Worm (Caenorhabditis elegans): ENCODE data around the gene T22F3.7.
A peak's percentile ranks its signal among the peaks of the same experiment; 100 is the strongest.

Gene T22F3.7

ce11 chrV:3588223-3588622 lies 12.2 kb downstream of the T22F3.7 start:
- TF ChIP-seq ceh-34 (tag; optimal IDR thresholded peaks at IDR 0.05): no peak
- TF ChIP-seq pros-1 (tag; optimal IDR thresholded peaks at IDR 0.05): no peak
- no peak for TF ChIP-seq ceh-6 (GFP tag; optimal IDR thresholded peaks at IDR 0.05)
- no peak for TF ChIP-seq unc-55 (GFP tag; optimal IDR thresholded peaks at IDR 0.05)
- TF ChIP-seq ceh-19 (GFP tag; optimal IDR thresholded peaks at IDR 0.05): no peak
- TF ChIP-seq ceh-18 (tag; optimal IDR thresholded peaks at IDR 0.05): no peak
- TF ChIP-seq nfya-1 (tag; optimal IDR thresholded peaks at IDR 0.05): no peak
- no peak for TF ChIP-seq ceh-14 (tag; optimal IDR thresholded peaks at IDR 0.05)
- TF ChIP-seq fkh-10 (GFP tag; optimal IDR thresholded peaks at IDR 0.05): no peak
- no peak for TF ChIP-seq pag-3 (tag; optimal IDR thresholded peaks at IDR 0.05; ENCODE audit: borderline replicate concordance)
- no peak for TF ChIP-seq pat-9 (tag; optimal IDR thresholded peaks at IDR 0.05)
- no peak for TF ChIP-seq T23F11.4 (GFP tag; optimal IDR thresholded peaks at IDR 0.05)
- TF ChIP-seq Y22D7AL.16 (tag; optimal IDR thresholded peaks at IDR 0.05): no peak
- TF ChIP-seq sdc-2 (tag; optimal IDR thresholded peaks at IDR 0.05): no peak
- TF ChIP-seq ceh-31 (tag; optimal IDR thresholded peaks at IDR 0.05): no peak
- TF ChIP-seq ceh-30 (tag; optimal IDR thresholded peaks at IDR 0.05): no peak
- TF ChIP-seq elt-2 (tag; optimal IDR thresholded peaks at IDR 0.05): no peak
- no peak for TF ChIP-seq ttx-3 (tag; optimal IDR thresholded peaks at IDR 0.05)
- TF ChIP-seq tbx-7 (tag; optimal IDR thresholded peaks at IDR 0.05): no peak

- TF ChIP-seq gmeb-2 (tag; optimal IDR thresholded peaks at IDR 0.05) (peak; percentile 40), lim-6 (tag; optimal IDR thresholded peaks at IDR 0.05) (no peak), ceh-6 (GFP tag; optimal IDR thresholded peaks at IDR 0.05) (peak; percentile 39), K09A11.1 (tag; optimal IDR thresholded peaks at IDR 0.05; ENCODE audit: insufficient read depth) (peak; percentile 54), ceh-24 (tag; optimal IDR thresholded peaks at IDR 0.05) (peak; percentile 0), ceh-2 (tag; optimal IDR thresholded peaks at IDR 0.05) (peak; percentile 39), hlh-30 (tag; optimal IDR thresholded peaks at IDR 0.05; ENCODE audit: insufficient read depth) (no peak), unc-3 (GFP tag; conservative IDR thresholded peaks at IDR 0.05) (0 out of 2 replicates have a peak, but pooled peaks have one; percentile 38), unc-3 (tag; optimal IDR thresholded peaks at IDR 0.05) (peak; percentile 55), hlh-15 (tag; optimal IDR thresholded peaks at IDR 0.05) (peak; percentile 31), odd-2 (tag; optimal IDR thresholded peaks at IDR 0.05) (peak; percentile 66), lin-11 (tag; optimal IDR thresholded peaks at IDR 0.05) (peak; percentile 50), mec-3 (tag; optimal IDR thresholded peaks at IDR 0.05; ENCODE audit: borderline replicate concordance) (peak; percentile 13), ttx-3 (tag; optimal IDR thresholded peaks at IDR 0.05) (peak; percentile 64), ceh-48 (tag; optimal IDR thresholded peaks at IDR 0.05) (peak; percentile 34), ceh-14 (tag; optimal IDR thresholded peaks at IDR 0.05) (peak; percentile 9), che-1 (tag; optimal IDR thresholded peaks at IDR 0.05) (peak; percentile 70), unc-86 (tag; optimal IDR thresholded peaks at IDR 0.05) (peak; percentile 11), nhr-232 (tag; optimal IDR thresholded peaks at IDR 0.05) (peak; percentile 56), madf-2 (tag; optimal IDR thresholded peaks at IDR 0.05) (no peak), dmd-4 (tag; optimal IDR thresholded peaks at IDR 0.05; ENCODE audit: borderline replicate concordance) (peak; percentile 45), ceh-34 (tag; optimal IDR thresholded peaks at IDR 0.05) (peak; percentile 74), fkh-6 (tag; optimal IDR thresholded peaks at IDR 0.05) (peak; percentile 33), pqm-1 (tag; optimal IDR thresholded peaks at IDR 0.05) (no peak), sdc-2 (tag; optimal IDR thresholded peaks at IDR 0.05) (peak; percentile 19), pag-3 (tag; optimal IDR thresholded peaks at IDR 0.05; ENCODE audit: borderline replicate concordance) (no peak), T23F11.4 (GFP tag; optimal IDR thresholded peaks at IDR 0.05) (no peak), K02D7.2 (tag; optimal IDR thresholded peaks at IDR 0.05) (peak; percentile 18), ceh-30 (tag; optimal IDR thresholded peaks at IDR 0.05) (no peak), pax-1 (tag; optimal IDR thresholded peaks at IDR 0.05) (no peak), tbx-2 (tag; optimal IDR thresholded peaks at IDR 0.05) (peak; percentile 74), F13H6.1 (tag; optimal IDR thresholded peaks at IDR 0.05) (peak; percentile 46), pat-9 (tag; optimal IDR thresholded peaks at IDR 0.05) (peak; percentile 31), ceh-31 (tag; optimal IDR thresholded peaks at IDR 0.05) (peak; percentile 62), elt-2 (tag; optimal IDR thresholded peaks at IDR 0.05) (peak; percentile 81), hlh-13 (GFP tag; optimal IDR thresholded peaks at IDR 0.05) (no peak), ceh-18 (tag; optimal IDR thresholded peaks at IDR 0.05) (peak; percentile 19), unc-42 (tag; optimal IDR thresholded peaks at IDR 0.05) (no peak), rnt-1 (tag; optimal IDR thresholded peaks at IDR 0.05) (no peak), sox-4 (tag; optimal IDR thresholded peaks at IDR 0.05) (peak; percentile 73), pha-2 (tag; optimal IDR thresholded peaks at IDR 0.05) (peak; percentile 80), C38D4.7 (GFP tag; optimal IDR thresholded peaks at IDR 0.05) (peak; percentile 54)
These were observed 12.8 kb downstream of the T22F3.7 start for ce11 chrV:3587633-3588032.

Measured in whole organism, late embryonic.